Worm (Caenorhabditis elegans) whole organism, early embryonic: Measurements from ENCODE around the gene B0496.1.

Experiments
- ets-7 ChIP-seq: sonication (generic microtip); optimal IDR thresholded peaks from 2 replicates; lab custom pipeline; 2016; ENCODE audit warnings: missing genotype, missing genetic modification characterization, missing compliant biosample characterization
- tra-4 ChIP-seq: sonication (generic microtip); optimal IDR thresholded peaks from 2 replicates; lab custom pipeline; 2017; ENCODE audit warnings: missing genetic modification characterization, missing compliant biosample characterization

DNA sequence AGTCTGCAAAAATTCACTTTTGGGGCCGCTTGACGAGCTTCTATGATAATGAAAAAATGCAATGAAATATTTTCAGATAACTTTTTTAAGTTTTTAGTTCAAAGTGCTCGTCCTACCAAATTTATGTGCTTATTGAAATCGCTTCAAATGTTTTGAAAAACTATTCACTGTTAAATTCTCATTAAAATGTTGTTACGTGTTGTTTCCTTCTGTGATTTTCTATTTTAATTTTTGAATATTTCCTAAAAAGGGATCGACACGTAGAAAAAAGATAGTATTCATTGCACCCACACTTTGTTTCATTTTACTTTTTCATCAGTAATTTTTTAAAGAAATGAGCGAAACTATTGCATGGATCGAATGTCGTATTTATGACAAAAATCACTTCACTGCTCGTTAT, 27.3 kb upstream of the B0496.1 start, which contains the start of gene B0496.6:
- no peak for TF ChIP-seq ets-7 (tag; lab: Kevin White, UChicago)
- no peak for TF ChIP-seq tra-4 (tag; lab: Kevin White, UChicago)
